Worm (Caenorhabditis elegans): ENCODE measurements around the gene F02A9.7.

DNA sequence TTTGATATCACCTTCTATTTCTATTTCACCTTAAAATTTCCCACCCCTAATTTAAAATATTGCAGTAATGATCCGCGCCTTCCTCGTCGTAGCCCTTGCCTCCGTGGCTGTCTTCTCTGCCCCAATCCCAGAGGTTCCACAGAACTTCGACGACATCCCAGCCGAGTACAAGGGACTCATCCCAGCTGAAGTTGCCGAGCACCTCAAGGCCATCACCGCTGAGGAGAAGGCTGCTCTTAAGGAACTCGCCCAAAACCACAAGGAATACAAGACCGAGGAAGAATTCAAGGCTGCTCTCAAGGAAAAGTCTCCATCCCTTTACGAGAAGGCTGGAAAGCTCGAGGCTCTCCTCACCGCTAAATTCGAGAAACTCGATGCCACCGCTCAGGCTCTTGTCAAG is 6.3 kb upstream of the F02A9.7 start, which contains the start of gene far-2:
- TF ChIP-seq ceh-40 (GFP tag; IDR thresholded peaks at IDR 0.05) = no peak
- no peak for TF ChIP-seq efl-1 (GFP tag; optimal IDR thresholded peaks at IDR 0.05)
- no peak for TF ChIP-seq mcd-1 (GFP tag; IDR thresholded peaks at IDR 0.05)
- no peak for TF ChIP-seq ceh-58 (GFP tag; IDR thresholded peaks at IDR 0.05)
- TF ChIP-seq ceh-91 (GFP tag; IDR thresholded peaks at IDR 0.05) = no peak
- TF ChIP-seq unc-62 (GFP tag; optimal IDR thresholded peaks at IDR 0.05) = no peak
- no peak for TF ChIP-seq B0261.1 (tag; optimal IDR thresholded peaks at IDR 0.05)
- TF ChIP-seq bed-1 (GFP tag; IDR thresholded peaks at IDR 0.05) = no peak
- no peak for TF ChIP-seq K12H6.12 (tag; optimal IDR thresholded peaks at IDR 0.05)
- no peak for TF ChIP-seq snpc-4 (GFP tag; optimal IDR thresholded peaks at IDR 0.05)
- no peak for TF ChIP-seq snpc-4 (tag; optimal IDR thresholded peaks at IDR 0.05)
- TF ChIP-seq dox-1 (GFP tag; IDR thresholded peaks at IDR 0.05) = no peak
- no peak for TF ChIP-seq gei-17 (GFP tag; optimal IDR thresholded peaks at IDR 0.05)
- 0 out of 2 replicates have a peak, but pooled peaks have one; percentile 6 for TF ChIP-seq egrh-3 (GFP tag; IDR thresholded peaks at IDR 0.05)
- no peak for TF ChIP-seq rcor-1 (GFP tag; IDR thresholded peaks at IDR 0.05)

All from whole organism, young adult.